Fruit fly (Drosophila melanogaster): Measurements from ENCODE around the gene ppk14.

Gene ppk14

dm6 chr2L:6338367-6338975 lies 16.3 kb upstream of the ppk14 start, which contains the start of the genes Pez and Cpr (continued):
- TF ChIP-seq Hmx (GFP tag; optimal IDR thresholded peaks at IDR 0.05) (no peak), CG2678 (tag; optimal IDR thresholded peaks at IDR 0.05) (no peak), ham (GFP tag; IDR thresholded peaks at IDR 0.05) (no peak), mirr (GFP tag; optimal IDR thresholded peaks at IDR 0.05) (peak; percentile 50), fru (optimal IDR thresholded peaks at IDR 0.05) (no peak), luna (GFP tag; optimal IDR thresholded peaks at IDR 0.05) (peak; percentile 28), CG17328 (GFP tag; IDR thresholded peaks at IDR 0.05) (peak; percentile 37; the same call in 1 of the 2 replicates), Mad (GFP tag; optimal IDR thresholded peaks at IDR 0.05) (peak; percentile 20), ken (GFP tag; IDR thresholded peaks at IDR 0.05) (peak; percentile 72; the same call in 2 of the 3 replicates), pum (GFP tag; optimal IDR thresholded peaks at IDR 0.05) (no peak), CG6765 (GFP tag; optimal IDR thresholded peaks at IDR 0.05) (peak; percentile 22), CG6791 (GFP tag; IDR thresholded peaks at IDR 0.05; ENCODE audit: partially characterized antibody) (peak; percentile 81), en (GFP tag; optimal IDR thresholded peaks at IDR 0.05) (no peak), CG31441 (GFP tag; IDR thresholded peaks at IDR 0.05) (no peak), CG2199 (GFP tag; IDR thresholded peaks at IDR 0.05) (no peak), CG6813 (GFP tag; optimal IDR thresholded peaks at IDR 0.05) (no peak), tap (tag; optimal IDR thresholded peaks at IDR 0.05) (no peak), Dfd (GFP tag; optimal IDR thresholded peaks at IDR 0.05) (no peak), oc (tag; optimal IDR thresholded peaks at IDR 0.05) (no peak), CG4404 (GFP tag; IDR thresholded peaks at IDR 0.05) (no peak), CG9437 (GFP tag; optimal IDR thresholded peaks at IDR 0.05) (no peak), kah (GFP tag; optimal IDR thresholded peaks at IDR 0.05) (no peak), slp2 (GFP tag; optimal IDR thresholded peaks at IDR 0.05) (no peak), dm (GFP tag; optimal IDR thresholded peaks at IDR 0.05) (peak; percentile 23), Chrac-16 (GFP tag; optimal IDR thresholded peaks at IDR 0.05) (peak; percentile 20), CG4707 (GFP tag; optimal IDR thresholded peaks at IDR 0.05) (no peak), z (GFP tag; IDR thresholded peaks at IDR 0.05) (no peak), CG10274 (GFP tag; optimal IDR thresholded peaks at IDR 0.05) (no peak), Gug (GFP tag; IDR thresholded peaks at IDR 0.05) (peak; percentile 11; the same call in 1 of the 4 replicates), zf30C (GFP tag; optimal IDR thresholded peaks at IDR 0.05) (no peak), abd-A (tag; optimal IDR thresholded peaks at IDR 0.05) (no peak), eyg (GFP tag; optimal IDR thresholded peaks at IDR 0.05) (no peak), CG34376 (GFP tag; optimal IDR thresholded peaks at IDR 0.05) (peak; percentile 47), ci (GFP tag; IDR thresholded peaks at IDR 0.05) (peak; percentile 81), vvl (GFP tag; IDR thresholded peaks at IDR 0.05) (peak; percentile 55), cato (GFP tag; optimal IDR thresholded peaks at IDR 0.05; ENCODE audit: borderline replicate concordance) (no peak), shn (GFP tag; optimal IDR thresholded peaks at IDR 0.05) (no peak), Aef1 (GFP tag; IDR thresholded peaks at IDR 0.05) (no peak), zfh2 (GFP tag; optimal IDR thresholded peaks at IDR 0.05) (peak; percentile 52), YL-1 (GFP tag; optimal IDR thresholded peaks at IDR 0.05) (no peak), CG11093 (GFP tag; IDR thresholded peaks at IDR 0.05) (no peak), Blimp-1 (GFP tag; optimal IDR thresholded peaks at IDR 0.05) (no peak), CG1602 (GFP tag; optimal IDR thresholded peaks at IDR 0.05) (no peak), ase (GFP tag; IDR thresholded peaks at IDR 0.05) (0 out of 3 replicates have a peak, but pooled peaks have one; percentile 10), CG6272 (GFP tag; IDR thresholded peaks at IDR 0.05) (no peak), Trl (optimal IDR thresholded peaks at IDR 0.05) (no peak), Trl (GFP tag; optimal IDR thresholded peaks at IDR 0.05) (peak; percentile 26), CG12104 (GFP tag; optimal IDR thresholded peaks at IDR 0.05) (no peak), toy (GFP tag; IDR thresholded peaks at IDR 0.05) (no peak), CG30431 (GFP tag; optimal IDR thresholded peaks at IDR 0.05) (no peak), btn (GFP tag; optimal IDR thresholded peaks at IDR 0.05) (peak; percentile 17), CG1832 (GFP tag; optimal IDR thresholded peaks at IDR 0.05) (no peak), Atf-2 (GFP tag; optimal IDR thresholded peaks at IDR 0.05) (no peak)
